Worm (Caenorhabditis elegans) whole organism, L4 larva: ENCODE data around the gene R07E5.6.

Experiments used
- F10B5.3 ChIP-seq: sonication (generic microtip); optimal IDR thresholded peaks from 2 replicates; lab custom pipeline; 2016; ENCODE audit warnings: mild to moderate bottlenecking, missing genetic modification characterization, missing compliant biosample characterization
- F44E2.7 ChIP-seq: fragments of 200-800 bp; sonication (Bioruptor generic); IDR thresholded peaks from 2 replicates; pipeline ENCODE4 v2.1.2; 2022; ENCODE audit warnings: missing genetic modification characterization, missing compliant biosample characterization
- F49E8.2 ChIP-seq: sonication (generic microtip); optimal IDR thresholded peaks from 2 replicates; lab custom pipeline; 2016; ENCODE audit warnings: missing compliant biosample characterization, mild to moderate bottlenecking, missing genetic modification characterization, borderline replicate concordance
- T26A8.4 ChIP-seq: fragments of 200-800 bp; sonication (Bioruptor generic); IDR thresholded peaks from 2 replicates; pipeline ENCODE4 v1.3.6; 2022; ENCODE audit warnings: missing genetic modification characterization, missing compliant biosample characterization
- Y48G9A.11 ChIP-seq: fragments of 200-800 bp; sonication (Bioruptor generic); IDR thresholded peaks from 2 replicates; pipeline ENCODE4 v1.3.6; 2022; ENCODE audit warnings: missing genetic modification reagents, missing genetic modification characterization, missing compliant biosample characterization
- aha-1 ChIP-seq: fragments of 150-350 bp; peaks from one replicate; lab custom pipeline; 2014; ENCODE audit warnings: missing biosample characterization, missing genetic modification characterization
- ama-1 ChIP-seq: fragments of 150-350 bp; optimal IDR thresholded peaks from 2 replicates; lab custom pipeline; 2014; ENCODE audit warnings: inconsistent platforms, mixed read lengths
- ceh-28 ChIP-seq: fragments of 150-350 bp; optimal IDR thresholded peaks from 2 replicates; lab custom pipeline; 2014; ENCODE audit warnings: missing biosample characterization, missing genetic modification reagents, missing genetic modification characterization
- ceh-44 ChIP-seq: fragments of 200-800 bp; sonication (Bioruptor generic); IDR thresholded peaks from 2 replicates; pipeline ENCODE4 v1.3.6; 2022; ENCODE audit warnings: missing genetic modification reagents, missing genetic modification characterization, missing compliant biosample characterization
- ceh-82 ChIP-seq: sonication (generic microtip); optimal IDR thresholded peaks from 2 replicates; lab custom pipeline; 2017; ENCODE audit warnings: missing biosample characterization, missing genetic modification characterization
- ctbp-1 ChIP-seq: fragments of 200-800 bp; sonication (Bioruptor generic); IDR thresholded peaks from 2 replicates; pipeline ENCODE4 v1.3.6; 2022; ENCODE audit warnings: missing genetic modification reagents, missing genetic modification characterization, missing compliant biosample characterization
- daf-16 ChIP-seq, 3 experiments: sonication (generic microtip); optimal IDR thresholded peaks; 2 replicates each; lab custom pipeline; 2016 to 2017; ENCODE audit warnings: missing genetic modification characterization in 3 of 3, missing genetic modification reagents in 3 of 3, mild to moderate bottlenecking in 2 of 3, missing compliant biosample characterization in 2 of 3, missing biosample characterization in 1 of 3, moderate library complexity in 1 of 3
- daf-19 ChIP-seq: fragments of 200-800 bp; sonication (Bioruptor generic); conservative IDR thresholded peaks from 2 replicates; pipeline ENCODE4 v1.3.6; 2022; ENCODE audit warnings: missing genetic modification characterization, missing compliant biosample characterization
- dmd-6 ChIP-seq: fragments of 200-800 bp; sonication (Bioruptor generic); IDR thresholded peaks from 2 replicates; pipeline ENCODE4 v1.3.6; 2022; ENCODE audit warnings: missing genetic modification reagents, missing genetic modification characterization, missing compliant biosample characterization
- dmd-8 ChIP-seq: fragments of 200-800 bp; sonication (Bioruptor generic); IDR thresholded peaks from 2 replicates; pipeline ENCODE4 v1.3.6; 2022; ENCODE audit warnings: missing genetic modification characterization, missing compliant biosample characterization
- dmd-9 ChIP-seq: fragments of 200-800 bp; sonication (Bioruptor generic); IDR thresholded peaks from 2 replicates; pipeline ENCODE4 v1.3.6; 2022; ENCODE audit warnings: missing genetic modification reagents, missing genetic modification characterization, missing compliant biosample characterization
- duxl-1 ChIP-seq: sonication (generic microtip); optimal IDR thresholded peaks from 2 replicates; lab custom pipeline; 2016; ENCODE audit warnings: mild to moderate bottlenecking, missing genetic modification characterization, moderate library complexity, missing compliant biosample characterization; ENCODE audit not compliant: poor library complexity
- dve-1 ChIP-seq: sonication (generic microtip); optimal IDR thresholded peaks from 2 replicates; lab custom pipeline; 2017; ENCODE audit warnings: antibody characterized with exemption, mild to moderate bottlenecking, missing genetic modification characterization, missing compliant biosample characterization; ENCODE audit not compliant: insufficient read depth
- egl-27 ChIP-seq: sonication (generic microtip); optimal IDR thresholded peaks from 3 replicates; lab custom pipeline; 2017; ENCODE audit warnings: missing biosample characterization, missing genetic modification reagents, missing genetic modification characterization
- egl-43 ChIP-seq: fragments of 200-800 bp; sonication (Bioruptor generic); IDR thresholded peaks from 2 replicates; pipeline ENCODE4 v1.3.6; 2022; ENCODE audit warnings: missing genetic modification reagents, missing genetic modification characterization, missing compliant biosample characterization
- gei-8 ChIP-seq: fragments of 200-800 bp; sonication (Bioruptor generic); optimal IDR thresholded peaks from 2 replicates; lab custom pipeline; 2018; ENCODE audit warnings: mild to moderate bottlenecking, missing genetic modification characterization, missing compliant biosample characterization
- hif-1 ChIP-seq, 2 experiments: sonication (generic microtip); optimal IDR thresholded peaks; 2 replicates each; lab custom pipeline; 2016 to 2017; ENCODE audit warnings: missing compliant biosample characterization in 2 of 2, missing genetic modification characterization in 2 of 2, missing genetic modification reagents in 2 of 2, missing genotype in 2 of 2, mild to moderate bottlenecking in 1 of 2
- hlh-11 ChIP-seq: fragments of 200-800 bp; sonication (Bioruptor generic); optimal IDR thresholded peaks from 2 replicates; lab custom pipeline; 2018; ENCODE audit warnings: mild to moderate bottlenecking, missing genetic modification characterization, missing compliant biosample characterization
- hlh-30 ChIP-seq: sonication (generic microtip); optimal IDR thresholded peaks from 2 replicates; lab custom pipeline; 2017; ENCODE audit warnings: antibody characterized with exemption, mild to moderate bottlenecking, missing genetic modification characterization, missing compliant biosample characterization; ENCODE audit not compliant: insufficient read depth
- hmg-1.1 ChIP-seq: fragments of 200-800 bp; sonication (Bioruptor generic); IDR thresholded peaks from 2 replicates; pipeline ENCODE4 v1.3.6; 2022; ENCODE audit warnings: missing genetic modification reagents, missing genetic modification characterization, missing compliant biosample characterization
- jun-1 ChIP-seq: fragments of 150-350 bp; optimal IDR thresholded peaks from 2 replicates; lab custom pipeline; 2014; ENCODE audit warnings: missing biosample characterization, missing genetic modification reagents, missing genetic modification characterization
- lin-1 ChIP-seq: fragments of 200-800 bp; sonication (Bioruptor generic); IDR thresholded peaks from 2 replicates; pipeline ENCODE4 v1.3.6; 2022; ENCODE audit warnings: missing genetic modification reagents, missing genetic modification characterization, missing compliant biosample characterization
- lir-3 ChIP-seq: sonication (generic microtip); optimal IDR thresholded peaks from 2 replicates; lab custom pipeline; 2016; ENCODE audit warnings: mild to moderate bottlenecking, missing genetic modification characterization, missing compliant biosample characterization
- madf-5 ChIP-seq, 2 experiments: fragments of 200-800 bp; sonication (Bioruptor generic); IDR thresholded peaks; 2 replicates each; pipeline ENCODE4 v1.3.6; 2022; ENCODE audit warnings: missing compliant biosample characterization in 2 of 2, missing genetic modification characterization in 2 of 2
- madf-9 ChIP-seq: fragments of 200-800 bp; sonication (Bioruptor generic); conservative IDR thresholded peaks from 2 replicates; pipeline ENCODE4 v1.3.6; 2022; ENCODE audit warnings: missing genetic modification reagents, missing genetic modification characterization, missing compliant biosample characterization
- nhr-25 ChIP-seq: sonication (generic microtip); optimal IDR thresholded peaks from 2 replicates; lab custom pipeline; 2017; ENCODE audit warnings: missing genetic modification characterization, mild to moderate bottlenecking, missing compliant biosample characterization, antibody characterized with exemption, moderate library complexity, borderline replicate concordance; ENCODE audit not compliant: insufficient read depth
- nhr-77 ChIP-seq: fragments of 150-350 bp; optimal IDR thresholded peaks from 2 replicates; lab custom pipeline; 2014; ENCODE audit warnings: missing biosample characterization, missing genetic modification characterization
- php-3 ChIP-seq: fragments of 200-800 bp; sonication (Bioruptor generic); IDR thresholded peaks from 2 replicates; pipeline ENCODE4 v1.3.6; 2022; ENCODE audit warnings: missing genetic modification reagents, missing genetic modification characterization, missing compliant biosample characterization
- pqm-1 ChIP-seq: sonication (generic microtip); optimal IDR thresholded peaks from 2 replicates; lab custom pipeline; 2017; ENCODE audit warnings: missing biosample characterization, missing genetic modification characterization
- rbr-2 ChIP-seq: sonication (generic microtip); optimal IDR thresholded peaks from 2 replicates; lab custom pipeline; 2016; ENCODE audit warnings: missing genotype, missing genetic modification characterization, missing compliant biosample characterization
- set-16 ChIP-seq: fragments of 200-800 bp; sonication (Bioruptor generic); IDR thresholded peaks from 2 replicates; pipeline ENCODE4 v1.3.6; 2022; ENCODE audit warnings: missing genetic modification reagents, missing genetic modification characterization, missing compliant biosample characterization
- snpc-1.2 ChIP-seq: fragments of 200-800 bp; sonication (Bioruptor generic); IDR thresholded peaks from 2 replicates; pipeline ENCODE4 v1.3.6; 2022; ENCODE audit warnings: missing genetic modification reagents, missing genetic modification characterization, missing compliant biosample characterization
- spr-3 ChIP-seq: fragments of 200-800 bp; sonication (Bioruptor generic); optimal IDR thresholded peaks from 2 replicates; lab custom pipeline; 2018; ENCODE audit warnings: mild to moderate bottlenecking, missing genetic modification characterization, missing compliant biosample characterization
- unc-62 ChIP-seq, 3 experiments: fragments of 150-350 bp in 1 of 3; sonication (generic microtip); optimal IDR thresholded peaks in 2 of 3; peaks in 1 of 3; 1 replicate in 1 of 3; 2 replicates in 2 of 3; lab custom pipeline; 2014 to 2017; ENCODE audit warnings: missing biosample characterization in 3 of 3, missing genetic modification characterization in 3 of 3, missing genetic modification reagents in 3 of 3, missing genotype in 1 of 3
- vab-7 ChIP-seq: fragments of 200-800 bp; sonication (Bioruptor generic); IDR thresholded peaks from 2 replicates; pipeline ENCODE4 v1.3.6; 2022; ENCODE audit warnings: missing genetic modification reagents, missing genetic modification characterization, missing compliant biosample characterization

R07E5.6 gene

DNA sequence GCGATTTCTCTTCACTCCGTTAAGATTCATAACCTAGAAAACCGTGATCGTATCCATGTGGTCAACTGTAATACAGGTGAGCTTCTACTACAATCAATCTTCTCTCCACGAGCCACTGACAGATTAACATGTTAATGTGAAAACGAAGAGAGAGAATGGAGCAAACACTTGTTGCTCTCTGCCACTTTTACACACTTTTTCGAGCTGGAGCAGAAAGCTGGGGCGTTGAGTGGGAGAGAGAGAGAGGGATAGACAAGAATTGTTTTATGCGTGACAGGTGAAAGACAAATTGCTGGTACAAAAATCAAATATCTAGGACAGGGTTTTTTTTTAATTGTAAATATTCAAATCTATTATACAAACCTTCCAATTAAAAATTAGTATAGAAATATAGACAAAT, 40.2 kb upstream of the R07E5.6 start:
- no peak for TF ChIP-seq hmg-1.1 (GFP tag; lab: Robert Waterston, UW)
- TF ChIP-seq, all 104 proteins: peak for 0

DNA sequence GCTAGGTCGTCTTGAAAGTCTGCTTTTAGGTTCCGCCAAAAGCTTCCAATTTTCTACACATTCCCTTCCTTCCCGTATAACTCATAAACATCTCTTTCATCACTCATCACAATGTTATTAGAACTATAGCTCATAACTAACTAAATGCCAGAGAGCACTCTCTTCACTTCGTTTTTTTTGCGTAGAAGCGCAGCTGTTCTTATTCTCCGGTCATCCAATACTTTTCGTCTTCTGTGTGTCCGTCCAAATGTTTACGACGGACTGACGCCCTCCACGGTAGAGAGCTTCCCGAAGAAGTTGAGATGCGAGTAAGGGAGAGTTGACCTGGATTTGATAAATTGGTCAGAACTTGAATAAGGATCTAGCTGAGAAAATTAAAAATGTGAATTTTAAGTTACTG, 39.4 kb upstream of the R07E5.6 start:
- TF ChIP-seq ceh-28 (tag; lab: Kevin White, UChicago) = no peak
- TF ChIP-seq hif-1 (tag; optimal IDR thresholded peaks at IDR 0.05; lab: Kevin White, UChicago) = no peak
- TF ChIP-seq unc-62 (GFP tag; optimal IDR thresholded peaks at IDR 0.05 in 1 of 2; lab: Kevin White, UChicago) = peak in 1 of 2 experiments; percentile 42
- no peak for TF ChIP-seq unc-62 (tag; optimal IDR thresholded peaks at IDR 0.05; lab: Kevin White, UChicago)
- TF ChIP-seq aha-1 = peak; percentile 70
- TF ChIP-seq lir-3 (tag; lab: Kevin White, UChicago) = no peak
- TF ChIP-seq spr-3 (GFP tag; lab: Kevin White, UChicago) = no peak
- TF ChIP-seq F49E8.2 (tag; lab: Kevin White, UChicago) = no peak

DNA sequence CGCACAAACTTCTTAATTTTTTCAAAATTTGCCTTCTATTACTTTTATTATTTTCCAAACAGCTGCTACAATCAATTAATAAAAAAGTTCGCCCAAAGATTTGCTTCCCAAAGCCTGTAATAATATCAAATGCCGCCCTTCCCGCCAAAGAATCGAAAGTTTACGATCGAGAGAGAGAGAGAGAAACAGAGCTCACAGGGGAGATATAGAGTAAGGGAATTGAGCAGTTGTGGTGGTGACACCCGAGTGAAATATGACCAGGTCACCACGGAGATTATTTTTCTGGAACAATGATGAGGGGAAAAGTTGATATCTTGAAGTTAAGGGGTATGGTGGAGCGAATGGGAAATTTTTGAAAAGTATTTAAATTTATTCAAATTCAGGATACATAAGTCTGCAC, 38.7 kb upstream of the R07E5.6 start:
- TF ChIP-seq jun-1 (tag; lab: Kevin White, UChicago) (no peak), egl-27 (no peak), gei-8 (no peak), ceh-82 (tag; lab: Kevin White, UChicago) (no peak), daf-16 (GFP tag; optimal IDR thresholded peaks at IDR 0.05; lab: Kevin White, UChicago) (no peak), daf-16 (tag; optimal IDR thresholded peaks at IDR 0.05; lab: Kevin White, UChicago) (no peak), hlh-30 (tag; lab: Kevin White, UChicago) (no peak), dmd-9 (GFP tag; lab: Robert Waterston, UW) (no peak), T26A8.4 (no peak), nhr-77 (tag; lab: Kevin White, UChicago) (no peak), nhr-25 (no peak)

DNA sequence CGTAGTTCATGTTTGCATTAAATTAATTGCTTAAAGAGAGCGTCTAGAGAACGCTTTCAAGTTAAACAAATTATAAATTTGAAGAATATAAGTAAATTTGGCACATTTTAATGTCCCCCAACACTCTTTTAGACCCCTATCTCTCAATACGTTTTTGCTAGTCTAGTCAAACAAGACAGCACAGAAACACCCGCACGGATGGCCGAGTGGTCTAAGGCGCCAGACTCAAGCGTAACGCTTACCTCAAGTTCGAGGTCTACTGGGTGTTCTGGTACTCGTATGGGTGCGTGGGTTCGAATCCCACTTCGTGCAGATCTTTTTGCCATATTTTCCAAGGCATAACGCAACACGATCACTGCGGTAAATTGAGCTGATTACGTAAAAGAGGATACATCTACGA, 36.2 kb upstream of the R07E5.6 start:
- peak; percentile 12 for TF ChIP-seq rbr-2
- 0 out of 2 replicates have a peak, but pooled peaks have one; percentile 43 for TF ChIP-seq dmd-9 (GFP tag; lab: Robert Waterston, UW)
- TF ChIP-seq egl-43 (GFP tag; lab: Robert Waterston, UW) = peak; percentile 69
- no peak for TF ChIP-seq pqm-1 (tag; lab: Kevin White, UChicago)
- 0 out of 2 replicates have a peak, but pooled peaks have one; percentile 36 for TF ChIP-seq hmg-1.1 (GFP tag; lab: Robert Waterston, UW)
- TF ChIP-seq lir-3 (tag; lab: Kevin White, UChicago) = peak; percentile 22
- peak; percentile 71 for TF ChIP-seq vab-7 (GFP tag; lab: Robert Waterston, UW)
- no peak for TF ChIP-seq ama-1 (lab: Kevin White, UChicago)
- 0 out of 2 replicates have a peak, but pooled peaks have one; percentile 25 for TF ChIP-seq snpc-1.2 (GFP tag; lab: Robert Waterston, UW)
- TF ChIP-seq daf-19 (GFP tag; lab: Robert Waterston, UW) = no peak
- TF ChIP-seq F44E2.7 (GFP tag; lab: Robert Waterston, UW) = 0 out of 2 replicates have a peak, but pooled peaks have one; percentile 34
- TF ChIP-seq ceh-44 (GFP tag; lab: Robert Waterston, UW) = no peak
- no peak for TF ChIP-seq daf-16 (GFP tag; optimal IDR thresholded peaks at IDR 0.05; lab: Kevin White, UChicago)
- TF ChIP-seq daf-16 (tag; optimal IDR thresholded peaks at IDR 0.05; lab: Kevin White, UChicago) = no peak
- TF ChIP-seq php-3 (GFP tag; lab: Robert Waterston, UW) = no peak
- TF ChIP-seq duxl-1 (tag; lab: Kevin White, UChicago) = peak; percentile 35
- no peak for TF ChIP-seq nhr-25
- TF ChIP-seq unc-62 (GFP tag; optimal IDR thresholded peaks at IDR 0.05 in 1 of 2; lab: Kevin White, UChicago) = peak in 1 of 2 experiments; percentile 52
- no peak for TF ChIP-seq unc-62 (tag; optimal IDR thresholded peaks at IDR 0.05; lab: Kevin White, UChicago)
- TF ChIP-seq F10B5.3 (tag; lab: Kevin White, UChicago) = no peak
- TF ChIP-seq ctbp-1 (GFP tag; lab: Robert Waterston, UW) = 0 out of 2 replicates have a peak, but pooled peaks have one; percentile 30
- peak; percentile 21 for TF ChIP-seq hlh-11
- TF ChIP-seq dmd-6 (GFP tag; lab: Robert Waterston, UW) = peak; percentile 43; the same call in 1 of the 2 replicates
- peak; percentile 64; the same call in 1 of the 2 replicates for TF ChIP-seq madf-9 (GFP tag; lab: Robert Waterston, UW)
- peak; percentile 19 for TF ChIP-seq hlh-30 (tag; lab: Kevin White, UChicago)
- TF ChIP-seq set-16 = no peak
- no peak for TF ChIP-seq ceh-28 (tag; lab: Kevin White, UChicago)
- peak; percentile 63; the same call in 1 of the 2 replicates for TF ChIP-seq Y48G9A.11 (GFP tag; lab: Robert Waterston, UW)
- TF ChIP-seq madf-5 (GFP tag; IDR thresholded peaks at IDR 0.05; lab: Robert Waterston, UW) = 0 out of 4 replicates have a peak, but pooled peaks of 1 of the 2 experiments have one; percentile 18
- no peak for TF ChIP-seq gei-8
- peak; percentile 41 for TF ChIP-seq dve-1 (tag; lab: Kevin White, UChicago)
- TF ChIP-seq dmd-8 = peak; percentile 69; the same call in 1 of the 2 replicates
- TF ChIP-seq lin-1 (GFP tag; lab: Robert Waterston, UW) = 0 out of 2 replicates have a peak, but pooled peaks have one; percentile 20
